In the genomic region with DNA sequence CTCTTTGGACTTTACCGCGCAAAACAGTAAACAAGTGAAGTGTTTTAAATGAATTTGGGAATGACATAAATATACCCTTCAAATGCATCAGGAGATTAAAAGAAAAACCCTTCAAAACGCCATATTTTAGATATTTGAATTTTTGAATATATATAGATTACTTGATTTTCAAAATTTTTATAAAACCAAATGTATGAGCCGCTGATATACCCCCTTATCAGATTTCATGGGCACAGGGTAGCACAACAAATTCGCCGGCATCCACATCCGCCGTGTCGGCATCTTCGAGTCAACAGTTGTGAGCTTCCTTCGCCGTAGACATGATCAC, we compare ENCODE assay signal across 1 fruit fly cellular context.
TF ChIP-seq lines count a peak whose summit lies in the region.

A gene (plus strand): TSS at position 304 of the 328 bp plus-strand sequence.

TF ChIP-seq in whole organism, embryonic, 481 proteins besides CTCF, POLR2A, EP300 and RAD21 (continued from another document and continues in another):
- TF ChIP-seq otp (GFP tag; IDR thresholded peaks at IDR 0.05; lab: Robert Waterston, UW) (peak; percentile 74; the same call in 1 of the 3 replicates), knrl (GFP tag; IDR thresholded peaks at IDR 0.05; lab: Robert Waterston, UW; ENCODE audit: partially characterized antibody) (no peak), gcm2 (GFP tag; optimal IDR thresholded peaks at IDR 0.05; lab: Kevin White, UChicago) (peak; percentile 14), ap (GFP tag; IDR thresholded peaks at IDR 0.05; lab: Robert Waterston, UW) (no peak; the same call in 1 of the 2 replicates), Oli (tag; optimal IDR thresholded peaks at IDR 0.05; lab: Kevin White, UChicago) (peak; percentile 75), CG2116 (GFP tag; optimal IDR thresholded peaks at IDR 0.05; lab: Kevin White, UChicago) (no peak), TFAM (GFP tag; optimal IDR thresholded peaks at IDR 0.05; lab: Kevin White, UChicago) (no peak), Chrac-16 (GFP tag; optimal IDR thresholded peaks at IDR 0.05; lab: Kevin White, UChicago) (peak; percentile 58), CG9817 (tag; optimal IDR thresholded peaks at IDR 0.05; lab: Kevin White, UChicago) (no peak), HmgD (GFP tag; optimal IDR thresholded peaks at IDR 0.05; lab: Kevin White, UChicago) (no peak), CG15514 (GFP tag; optimal IDR thresholded peaks at IDR 0.05; lab: Kevin White, UChicago) (peak; percentile 61), Dad (GFP tag; optimal IDR thresholded peaks at IDR 0.05; lab: Kevin White, UChicago) (peak; percentile 35), onecut (GFP tag; IDR thresholded peaks at IDR 0.05; lab: Robert Waterston, UW) (peak; percentile 45), Hr51 (GFP tag; optimal IDR thresholded peaks at IDR 0.05; lab: Kevin White, UChicago) (peak in 1 of 2 experiments; percentile 75), stc (GFP tag; IDR thresholded peaks at IDR 0.05; lab: Robert Waterston, UW) (peak; percentile 81), Dek (tag; optimal IDR thresholded peaks at IDR 0.05; lab: Kevin White, UChicago) (peak; percentile 71), CG12155 (GFP tag; optimal IDR thresholded peaks at IDR 0.05; lab: Kevin White, UChicago) (peak; percentile 26), ase (GFP tag; IDR thresholded peaks at IDR 0.05; lab: Robert Waterston, UW) (peak; percentile 75), Hr78 (GFP tag; optimal IDR thresholded peaks at IDR 0.05; lab: Kevin White, UChicago) (no peak), Bdp1 (GFP tag; optimal IDR thresholded peaks at IDR 0.05; lab: Kevin White, UChicago) (no peak), CG8924 (tag; optimal IDR thresholded peaks at IDR 0.05; lab: Kevin White, UChicago) (peak; percentile 68), sima (GFP tag; optimal IDR thresholded peaks at IDR 0.05; lab: Kevin White, UChicago) (no peak), CG9797 (GFP tag; optimal IDR thresholded peaks at IDR 0.05; lab: Kevin White, UChicago) (no peak), D19B (GFP tag; optimal IDR thresholded peaks at IDR 0.05; lab: Kevin White, UChicago) (peak; percentile 89), cas (GFP tag; IDR thresholded peaks at IDR 0.05; lab: Robert Waterston, UW) (peak; percentile 58; the same call in 1 of the 2 replicates), Aef1 (GFP tag; IDR thresholded peaks at IDR 0.05; lab: Robert Waterston, UW) (peak; percentile 73; the same call in 2 of the 3 replicates), hth (optimal IDR thresholded peaks at IDR 0.05; lab: Kevin White, UChicago) (no peak), CG2875 (GFP tag; optimal IDR thresholded peaks at IDR 0.05; lab: Kevin White, UChicago) (peak; percentile 30), GATAe (GFP tag; conservative IDR thresholded peaks at IDR 0.05; lab: Robert Waterston, UW) (no peak), peb (GFP tag; IDR thresholded peaks at IDR 0.05; lab: Robert Waterston, UW) (peak; percentile 35; the same call in 1 of the 2 replicates), shn (GFP tag; optimal IDR thresholded peaks at IDR 0.05; lab: Kevin White, UChicago) (no peak), jing (GFP tag; optimal IDR thresholded peaks at IDR 0.05; lab: Kevin White, UChicago) (no peak), zen (tag; optimal IDR thresholded peaks at IDR 0.05; lab: Kevin White, UChicago) (peak; percentile 55), Jarid2 (GFP tag; optimal IDR thresholded peaks at IDR 0.05; lab: Kevin White, UChicago) (no peak), CG4617 (GFP tag; optimal IDR thresholded peaks at IDR 0.05; lab: Kevin White, UChicago; ENCODE audit: borderline replicate concordance) (no peak), vvl (GFP tag; IDR thresholded peaks at IDR 0.05; lab: Robert Waterston, UW) (peak; percentile 86), CkIIα-i1 (GFP tag; IDR thresholded peaks at IDR 0.05; lab: Robert Waterston, UW) (no peak), Camta (GFP tag; optimal IDR thresholded peaks at IDR 0.05; lab: Kevin White, UChicago) (peak; percentile 45), CG1529 (GFP tag; optimal IDR thresholded peaks at IDR 0.05; lab: Kevin White, UChicago) (peak; percentile 21), ac (GFP tag; optimal IDR thresholded peaks at IDR 0.05; lab: Kevin White, UChicago) (no peak), nom (GFP tag; optimal IDR thresholded peaks at IDR 0.05; lab: Kevin White, UChicago) (peak; percentile 70), Xrp1 (GFP tag; IDR thresholded peaks at IDR 0.05; lab: Robert Waterston, UW) (peak; percentile 90), tll (GFP tag; optimal IDR thresholded peaks at IDR 0.05; lab: Kevin White, UChicago) (no peak), Pdp1 (GFP tag; optimal IDR thresholded peaks at IDR 0.05; lab: Kevin White, UChicago) (peak; percentile 38 to 39), Sox100B (GFP tag; optimal IDR thresholded peaks at IDR 0.05; lab: Kevin White, UChicago) (no peak), CG10565 (GFP tag; optimal IDR thresholded peaks at IDR 0.05; lab: Kevin White, UChicago) (no peak), grn (GFP tag; optimal IDR thresholded peaks at IDR 0.05; lab: Kevin White, UChicago) (no peak), CG34376 (GFP tag; optimal IDR thresholded peaks at IDR 0.05; lab: Kevin White, UChicago) (no peak), CG15073 (GFP tag; optimal IDR thresholded peaks at IDR 0.05; lab: Kevin White, UChicago) (no peak), CG4424 (GFP tag; optimal IDR thresholded peaks at IDR 0.05; lab: Kevin White, UChicago) (peak; percentile 67), CG7372 (GFP tag; IDR thresholded peaks at IDR 0.05; lab: Robert Waterston, UW) (peak; percentile 65), CG6254 (GFP tag; optimal IDR thresholded peaks at IDR 0.05; lab: Kevin White, UChicago) (peak; percentile 63), CG12769 (tag; optimal IDR thresholded peaks at IDR 0.05; lab: Kevin White, UChicago) (no peak), D19A (tag; optimal IDR thresholded peaks at IDR 0.05; lab: Kevin White, UChicago) (peak; percentile 68), kay (GFP tag; optimal IDR thresholded peaks at IDR 0.05; lab: Kevin White, UChicago) (no peak), Fer3 (tag; optimal IDR thresholded peaks at IDR 0.05; lab: Kevin White, UChicago) (peak; percentile 68), MESR4 (GFP tag; optimal IDR thresholded peaks at IDR 0.05; lab: Kevin White, UChicago) (no peak), odd (GFP tag; optimal IDR thresholded peaks at IDR 0.05; lab: Kevin White, UChicago) (peak; percentile 60), bbx (GFP tag; IDR thresholded peaks at IDR 0.05; lab: Robert Waterston, UW; ENCODE audit: partially characterized antibody) (no peak), disco-r (GFP tag; optimal IDR thresholded peaks at IDR 0.05; lab: Kevin White, UChicago) (no peak), Bteb2 (GFP tag; optimal IDR thresholded peaks at IDR 0.05; lab: Kevin White, UChicago) (peak; percentile 38), fd102C (GFP tag; optimal IDR thresholded peaks at IDR 0.05; lab: Kevin White, UChicago) (no peak), so (GFP tag; IDR thresholded peaks at IDR 0.05; lab: Robert Waterston, UW) (peak; percentile 79; the same call in 2 of the 3 replicates), hbn (GFP tag; IDR thresholded peaks at IDR 0.05; lab: Robert Waterston, UW; ENCODE audit: partially characterized antibody) (no peak), CG8089 (GFP tag; optimal IDR thresholded peaks at IDR 0.05; lab: Kevin White, UChicago) (no peak), CG13894 (tag; optimal IDR thresholded peaks at IDR 0.05; lab: Kevin White, UChicago) (no peak), danr (GFP tag; IDR thresholded peaks at IDR 0.05; lab: Robert Waterston, UW) (peak; percentile 57), zfh1 (GFP tag; IDR thresholded peaks at IDR 0.05; lab: Robert Waterston, UW) (peak; percentile 87), Rx (GFP tag; IDR thresholded peaks at IDR 0.05; lab: Robert Waterston, UW) (peak; percentile 50; the same call in 1 of the 2 replicates), CG12104 (GFP tag; optimal IDR thresholded peaks at IDR 0.05; lab: Kevin White, UChicago) (peak; percentile 32), caup (GFP tag; optimal IDR thresholded peaks at IDR 0.05; lab: Kevin White, UChicago; ENCODE audit: severe bottlenecking) (peak; percentile 63), unc-4 (GFP tag; IDR thresholded peaks at IDR 0.05; lab: Robert Waterston, UW; ENCODE audit: partially characterized antibody) (no peak), CG30403 (GFP tag; optimal IDR thresholded peaks at IDR 0.05; lab: Kevin White, UChicago) (peak; percentile 60), Taf1 (GFP tag; IDR thresholded peaks at IDR 0.05; lab: Robert Waterston, UW) (peak; percentile 69; the same call in 1 of the 2 replicates), CG2712 (tag; optimal IDR thresholded peaks at IDR 0.05; lab: Kevin White, UChicago) (peak; percentile 77), HHEX (GFP tag; optimal IDR thresholded peaks at IDR 0.05; lab: Kevin White, UChicago) (no peak), Scr (GFP tag; IDR thresholded peaks at IDR 0.05; lab: Robert Waterston, UW; ENCODE audit: partially characterized antibody) (no peak), Sox102F (GFP tag; optimal IDR thresholded peaks at IDR 0.05; lab: Kevin White, UChicago) (peak; percentile 84), Atf3 (GFP tag; optimal IDR thresholded peaks at IDR 0.05; lab: Kevin White, UChicago) (no peak), Ets97D (GFP tag; optimal IDR thresholded peaks at IDR 0.05; lab: Kevin White, UChicago) (peak; percentile 13), al (GFP tag; IDR thresholded peaks at IDR 0.05; lab: Robert Waterston, UW) (peak; percentile 57; the same call in 1 of the 2 replicates), lilli (GFP tag; optimal IDR thresholded peaks at IDR 0.05; lab: Kevin White, UChicago) (peak; percentile 66), Sry-δ (GFP tag; optimal IDR thresholded peaks at IDR 0.05; lab: Kevin White, UChicago) (no peak), Adf1 (GFP tag; IDR thresholded peaks at IDR 0.05; lab: Robert Waterston, UW) (peak; percentile 43; the same call in 1 of the 2 replicates), CG7963 (GFP tag; IDR thresholded peaks at IDR 0.05; lab: Robert Waterston, UW; ENCODE audit: partially characterized antibody) (no peak), bigmax (GFP tag; optimal IDR thresholded peaks at IDR 0.05; lab: Kevin White, UChicago) (no peak), row (GFP tag; IDR thresholded peaks at IDR 0.05; lab: Robert Waterston, UW) (peak; percentile 89), esg (GFP tag; conservative IDR thresholded peaks at IDR 0.05; lab: Robert Waterston, UW) (peak; percentile 73), vfl (GFP tag; optimal IDR thresholded peaks at IDR 0.05; lab: Kevin White, UChicago) (peak; percentile 40), crc (GFP tag; optimal IDR thresholded peaks at IDR 0.05; lab: Kevin White, UChicago) (no peak), CG7271 (tag; optimal IDR thresholded peaks at IDR 0.05; lab: Kevin White, UChicago) (no peak), CG3847 (GFP tag; IDR thresholded peaks at IDR 0.05; lab: Robert Waterston, UW) (peak; percentile 68), dmrt11E (tag; optimal IDR thresholded peaks at IDR 0.05; lab: Kevin White, UChicago) (peak; percentile 48), zfh2 (GFP tag; optimal IDR thresholded peaks at IDR 0.05; lab: Kevin White, UChicago) (no peak), pfk (GFP tag; optimal IDR thresholded peaks at IDR 0.05; lab: Kevin White, UChicago) (no peak), CG3065 (GFP tag; optimal IDR thresholded peaks at IDR 0.05; lab: Kevin White, UChicago) (no peak), Oaz (GFP tag; IDR thresholded peaks at IDR 0.05; lab: Robert Waterston, UW) (peak; percentile 39; the same call in 1 of the 2 replicates), CG10209 (GFP tag; optimal IDR thresholded peaks at IDR 0.05; lab: Kevin White, UChicago) (peak; percentile 61), pnt (GFP tag; optimal IDR thresholded peaks at IDR 0.05; lab: Kevin White, UChicago) (peak; percentile 4), Myb (GFP tag; optimal IDR thresholded peaks at IDR 0.05; lab: Kevin White, UChicago) (no peak), Hmx (GFP tag; optimal IDR thresholded peaks at IDR 0.05; lab: Kevin White, UChicago) (peak; percentile 3), Gsc (GFP tag; IDR thresholded peaks at IDR 0.05; lab: Robert Waterston, UW) (no peak), CG18764 (GFP tag; optimal IDR thresholded peaks at IDR 0.05; lab: Kevin White, UChicago) (no peak), lola (GFP tag; optimal IDR thresholded peaks at IDR 0.05; lab: Kevin White, UChicago) (peak in 1 of 3 experiments; percentile 13), sna (GFP tag; IDR thresholded peaks at IDR 0.05; lab: Robert Waterston, UW; ENCODE audit: partially characterized antibody) (no peak), toy (GFP tag; IDR thresholded peaks at IDR 0.05; lab: Robert Waterston, UW) (no peak), luna (GFP tag; optimal IDR thresholded peaks at IDR 0.05; lab: Kevin White, UChicago) (no peak), Sry-β (GFP tag; optimal IDR thresholded peaks at IDR 0.05; lab: Kevin White, UChicago) (no peak), CG9932 (GFP tag; IDR thresholded peaks at IDR 0.05; lab: Robert Waterston, UW) (peak; percentile 70), Opbp (GFP tag; IDR thresholded peaks at IDR 0.05; lab: Robert Waterston, UW; ENCODE audit: partially characterized antibody) (no peak), cad (GFP tag; optimal IDR thresholded peaks at IDR 0.05; lab: Kevin White, UChicago) (no peak), CG16813 (GFP tag; IDR thresholded peaks at IDR 0.05; lab: Robert Waterston, UW; ENCODE audit: partially characterized antibody) (no peak), CG2889 (GFP tag; IDR thresholded peaks at IDR 0.05; lab: Robert Waterston, UW) (0 out of 3 replicates have a peak, but pooled peaks have one; percentile 55), yki (optimal IDR thresholded peaks at IDR 0.05; lab: Kevin White, UChicago) (no peak), CG17328 (GFP tag; IDR thresholded peaks at IDR 0.05; lab: Robert Waterston, UW) (peak; percentile 80), CG32772 (GFP tag; IDR thresholded peaks at IDR 0.05; lab: Robert Waterston, UW) (peak; percentile 65), gem (tag; optimal IDR thresholded peaks at IDR 0.05; lab: Kevin White, UChicago) (peak; percentile 78), Hand (GFP tag; optimal IDR thresholded peaks at IDR 0.05; lab: Kevin White, UChicago) (no peak), Ssrp (tag; optimal IDR thresholded peaks at IDR 0.05; lab: Kevin White, UChicago) (peak; percentile 58), trem (tag; optimal IDR thresholded peaks at IDR 0.05; lab: Kevin White, UChicago) (peak; percentile 23), fd3F (GFP tag; optimal IDR thresholded peaks at IDR 0.05; lab: Kevin White, UChicago) (peak; percentile 56), phol (tag; optimal IDR thresholded peaks at IDR 0.05; lab: Kevin White, UChicago) (peak; percentile 65), CG10267 (tag; optimal IDR thresholded peaks at IDR 0.05; lab: Kevin White, UChicago) (peak; percentile 33), h (optimal IDR thresholded peaks at IDR 0.05; lab: Kevin White, UChicago) (no peak), CG13624 (GFP tag; optimal IDR thresholded peaks at IDR 0.05; lab: Kevin White, UChicago) (peak; percentile 2), CG8388 (GFP tag; optimal IDR thresholded peaks at IDR 0.05; lab: Kevin White, UChicago) (peak; percentile 67), amos (GFP tag; IDR thresholded peaks at IDR 0.05; lab: Robert Waterston, UW; ENCODE audit: partially characterized antibody) (no peak)
